Worm (Caenorhabditis elegans) whole organism, early embryonic: Measurements from ENCODE around the gene F02E11.2.

ENCODE experiments used
- B0310.2 ChIP-seq: sonication (generic microtip); optimal IDR thresholded peaks from 2 replicates; lab custom pipeline; 2016; ENCODE audit warnings: mild to moderate bottlenecking, missing genetic modification characterization, missing compliant biosample characterization
- F13C5.2 ChIP-seq: sonication (generic microtip); optimal IDR thresholded peaks from 2 replicates; lab custom pipeline; 2017; ENCODE audit warnings: mild to moderate bottlenecking, missing genetic modification characterization, inconsistent platforms, missing compliant biosample characterization
- aly-1 ChIP-seq: sonication (generic microtip); optimal IDR thresholded peaks from 2 replicates; lab custom pipeline; 2016; ENCODE audit warnings: missing genetic modification characterization, missing compliant biosample characterization
- ama-1 ChIP-seq: fragments of 150-350 bp; optimal IDR thresholded peaks from 2 replicates; lab custom pipeline; 2014
- ceh-13 ChIP-seq: fragments of 200-800 bp; sonication (Bioruptor generic); optimal IDR thresholded peaks from 2 replicates; lab custom pipeline; 2018; ENCODE audit warnings: mild to moderate bottlenecking, missing genetic modification characterization, missing compliant biosample characterization
- ceh-36 ChIP-seq: sonication (generic microtip); optimal IDR thresholded peaks from 2 replicates; lab custom pipeline; 2016; ENCODE audit warnings: missing genetic modification characterization, inconsistent platforms, missing compliant biosample characterization
- ets-7 ChIP-seq: sonication (generic microtip); optimal IDR thresholded peaks from 2 replicates; lab custom pipeline; 2016; ENCODE audit warnings: missing genotype, missing genetic modification characterization, missing compliant biosample characterization
- flt-1 ChIP-seq: fragments of 200-800 bp; sonication (Bioruptor generic); IDR thresholded peaks from 2 replicates; pipeline ENCODE4 v1.3.6; 2022; ENCODE audit warnings: missing genetic modification characterization, missing compliant biosample characterization
- hmbx-1 ChIP-seq: sonication (generic microtip); optimal IDR thresholded peaks from 2 replicates; lab custom pipeline; 2016; ENCODE audit warnings: mild to moderate bottlenecking, missing genetic modification characterization, missing compliant biosample characterization
- hmg-4 ChIP-seq: fragments of 200-800 bp; sonication (Bioruptor generic); optimal IDR thresholded peaks from 2 replicates; lab custom pipeline; 2018; ENCODE audit warnings: mild to moderate bottlenecking, missing genetic modification characterization, missing compliant biosample characterization
- scrt-1 ChIP-seq: fragments of 200-800 bp; sonication (Bioruptor generic); IDR thresholded peaks from 2 replicates; pipeline ENCODE4 v1.3.6; 2022; ENCODE audit warnings: missing genetic modification characterization, missing compliant biosample characterization
- tbx-11 ChIP-seq: fragments of 200-800 bp; sonication (Bioruptor generic); IDR thresholded peaks from 2 replicates; pipeline ENCODE4 v1.3.6; 2022; ENCODE audit warnings: missing genetic modification characterization, missing compliant biosample characterization
- tbx-37 ChIP-seq: fragments of 200-800 bp; sonication (Bioruptor generic); conservative IDR thresholded peaks from 2 replicates; pipeline ENCODE4 v1.3.6; 2022; ENCODE audit warnings: missing genetic modification reagents, missing genetic modification characterization, missing compliant biosample characterization

ce11 chrII:3237038-3237521, 25.5 kb upstream of the F02E11.2 start, which contains the start of the genes srz-67 and C17F4.11:
- TF ChIP-seq tbx-11 (GFP tag; lab: Robert Waterston, UW) (no peak), flt-1 (no peak), scrt-1 (GFP tag; lab: Robert Waterston, UW) (no peak), B0310.2 (tag; lab: Kevin White, UChicago) (no peak), tbx-37 (GFP tag; lab: Robert Waterston, UW) (no peak), aly-1 (no peak), hmbx-1 (tag; lab: Kevin White, UChicago) (no peak), ama-1 (lab: Kevin White, UChicago) (no peak), ets-7 (tag; lab: Kevin White, UChicago) (no peak), F13C5.2 (no peak), hmg-4 (GFP tag; lab: Kevin White, UChicago) (no peak), ceh-13 (GFP tag; lab: Kevin White, UChicago) (no peak), ceh-36 (no peak)
